Worm (Caenorhabditis elegans) whole organism, young adult: Measurements from ENCODE around the gene srg-41.

Source experiments
- B0261.1 ChIP-seq: sonication (generic microtip); optimal IDR thresholded peaks from 2 replicates; lab custom pipeline; 2016; ENCODE audit warnings: mild to moderate bottlenecking, missing genetic modification characterization, moderate library complexity, missing compliant biosample characterization
- D2030.7 ChIP-seq: fragments of 200-800 bp; sonication (Bioruptor generic); IDR thresholded peaks from 2 replicates; pipeline ENCODE4 v1.3.6; 2022; ENCODE audit warnings: missing genetic modification reagents, missing genetic modification characterization, missing compliant biosample characterization
- F23B12.7 ChIP-seq: sonication (generic microtip); optimal IDR thresholded peaks from 2 replicates; lab custom pipeline; 2017; ENCODE audit warnings: missing genetic modification characterization, mild to moderate bottlenecking, missing compliant biosample characterization, antibody characterized with exemption, moderate library complexity; ENCODE audit not compliant: insufficient read depth
- F49E8.2 ChIP-seq: sonication (generic microtip); optimal IDR thresholded peaks from 3 replicates; lab custom pipeline; 2017; ENCODE audit warnings: missing genetic modification characterization, mild to moderate bottlenecking, missing compliant biosample characterization, antibody characterized with exemption, moderate library complexity; ENCODE audit not compliant: insufficient read depth
- K11D2.4 ChIP-seq: fragments of 200-800 bp; sonication (Bioruptor generic); IDR thresholded peaks from 2 replicates; pipeline ENCODE4 v1.3.6; 2022; ENCODE audit warnings: missing genetic modification reagents, missing genetic modification characterization, missing compliant biosample characterization
- Y53G8AR.9 ChIP-seq: fragments of 200-800 bp; sonication (Bioruptor generic); conservative IDR thresholded peaks from 2 replicates; pipeline ENCODE4 v1.3.6; 2022; ENCODE audit warnings: missing genetic modification reagents, missing genetic modification characterization, missing compliant biosample characterization
- Y56A3A.18 ChIP-seq: fragments of 200-800 bp; sonication (Bioruptor generic); IDR thresholded peaks from 2 replicates; pipeline ENCODE4 v1.3.6; 2022; ENCODE audit warnings: missing genetic modification reagents, missing genetic modification characterization, missing compliant biosample characterization
- akir-1 ChIP-seq: fragments of 200-800 bp; sonication (Bioruptor generic); optimal IDR thresholded peaks from 2 replicates; lab custom pipeline; 2018; ENCODE audit warnings: mild to moderate bottlenecking, missing genetic modification characterization, moderate library complexity, missing compliant biosample characterization
- attf-5 ChIP-seq: fragments of 200-800 bp; sonication (Bioruptor generic); optimal IDR thresholded peaks from 2 replicates; lab custom pipeline; 2018; ENCODE audit warnings: mild to moderate bottlenecking, missing genetic modification characterization, missing compliant biosample characterization
- attf-6 ChIP-seq: fragments of 200-800 bp; sonication (Bioruptor generic); IDR thresholded peaks from 2 replicates; pipeline ENCODE4 v1.3.6; 2022; ENCODE audit warnings: missing genetic modification reagents, missing genetic modification characterization, missing compliant biosample characterization
- cebp-1 ChIP-seq, 2 experiments: fragments of 200-800 bp in 1 of 2; sonication (Bioruptor generic) in 1 of 2; sonication (generic microtip) in 1 of 2; IDR thresholded peaks in 1 of 2; optimal IDR thresholded peaks in 1 of 2; 2 replicates each; pipeline versions ENCODE4 v1.3.6 to Lab custom; 2017 to 2022; ENCODE audit warnings: missing compliant biosample characterization in 2 of 2, missing genetic modification characterization in 2 of 2, mild to moderate bottlenecking in 1 of 2, missing genetic modification reagents in 1 of 2, moderate library complexity in 1 of 2
- chd-7 ChIP-seq: sonication (generic microtip); optimal IDR thresholded peaks from 2 replicates; lab custom pipeline; 2016; ENCODE audit warnings: mild to moderate bottlenecking, missing genetic modification characterization, moderate library complexity, missing compliant biosample characterization
- die-1 ChIP-seq: sonication (generic microtip); optimal IDR thresholded peaks from 2 replicates; lab custom pipeline; 2016; ENCODE audit warnings: missing genotype, mild to moderate bottlenecking, missing genetic modification characterization, missing compliant biosample characterization
- dox-1 ChIP-seq: fragments of 200-800 bp; sonication (Bioruptor generic); IDR thresholded peaks from 2 replicates; pipeline ENCODE4 v1.3.6; 2022; ENCODE audit warnings: missing genetic modification reagents, missing genetic modification characterization, missing compliant biosample characterization
- him-1 ChIP-seq: sonication (generic microtip); optimal IDR thresholded peaks from 2 replicates; lab custom pipeline; 2016; ENCODE audit warnings: missing genotype, missing genetic modification reagents, missing genetic modification characterization, missing compliant biosample characterization
- hmg-1.2 ChIP-seq: fragments of 200-800 bp; sonication (Bioruptor generic); IDR thresholded peaks from 2 replicates; pipeline ENCODE4 v1.3.6; 2022; ENCODE audit warnings: missing genetic modification reagents, missing genetic modification characterization, missing compliant biosample characterization
- hmg-20 ChIP-seq: fragments of 200-800 bp; sonication (Bioruptor generic); IDR thresholded peaks from 2 replicates; pipeline ENCODE4 v1.3.6; 2022; ENCODE audit warnings: missing genetic modification reagents, missing genetic modification characterization, missing compliant biosample characterization
- lin-26 ChIP-seq: fragments of 200-800 bp; sonication (Bioruptor generic); IDR thresholded peaks from 2 replicates; pipeline ENCODE4 v1.3.6; 2022; ENCODE audit warnings: missing genetic modification reagents, missing genetic modification characterization, missing compliant biosample characterization
- lin-40 ChIP-seq: sonication (generic microtip); optimal IDR thresholded peaks from 2 replicates; lab custom pipeline; 2016; ENCODE audit warnings: missing genetic modification characterization, mild to moderate bottlenecking, missing compliant biosample characterization, missing genotype, missing genetic modification reagents
- madf-6 ChIP-seq: fragments of 200-800 bp; sonication (Bioruptor generic); IDR thresholded peaks from 2 replicates; pipeline ENCODE4 v1.3.6; 2022; ENCODE audit warnings: missing genetic modification reagents, missing genetic modification characterization, missing compliant biosample characterization
- mcd-1 ChIP-seq: fragments of 200-800 bp; sonication (Bioruptor generic); IDR thresholded peaks from 2 replicates; pipeline ENCODE4 v1.3.6; 2022; ENCODE audit warnings: missing genetic modification reagents, missing genetic modification characterization, missing compliant biosample characterization
- mel-28 ChIP-seq: sonication (generic microtip); optimal IDR thresholded peaks from 2 replicates; lab custom pipeline; 2016; ENCODE audit warnings: borderline replicate concordance, mild to moderate bottlenecking, missing genetic modification characterization, missing compliant biosample characterization
- nfyb-1 ChIP-seq: fragments of 200-800 bp; sonication (Bioruptor generic); IDR thresholded peaks from 2 replicates; pipeline ENCODE4 v1.3.6; 2022; ENCODE audit warnings: missing genetic modification reagents, missing genetic modification characterization, missing compliant biosample characterization
- nhr-179 ChIP-seq: sonication (generic microtip); optimal IDR thresholded peaks from 2 replicates; lab custom pipeline; 2016; ENCODE audit warnings: mild to moderate bottlenecking, missing genetic modification characterization, missing compliant biosample characterization
- pbrm-1 ChIP-seq: fragments of 200-800 bp; sonication (Bioruptor generic); IDR thresholded peaks from 2 replicates; pipeline ENCODE4 v1.3.6; 2022; ENCODE audit warnings: missing genetic modification reagents, missing genetic modification characterization, missing compliant biosample characterization
- rcor-1 ChIP-seq: fragments of 200-800 bp; sonication (Bioruptor generic); IDR thresholded peaks from 2 replicates; pipeline ENCODE4 v1.3.6; 2022; ENCODE audit warnings: missing genetic modification reagents, missing genetic modification characterization, missing compliant biosample characterization
- repo-1 ChIP-seq: sonication (generic microtip); optimal IDR thresholded peaks from 2 replicates; lab custom pipeline; 2017; ENCODE audit warnings: mild to moderate bottlenecking, missing genetic modification characterization, missing compliant biosample characterization
- rpc-1 ChIP-seq, 2 experiments: fragments of 150-350 bp in 1 of 2; sonication (generic microtip) in 1 of 2; optimal IDR thresholded peaks; 2 replicates each; lab custom pipeline; 2014 to 2018; ENCODE audit warnings: missing biosample characterization in 1 of 2, missing genetic modification characterization in 1 of 2, missing genetic modification reagents in 1 of 2, missing genotype in 1 of 2
- snpc-1.1 ChIP-seq: sonication (generic microtip); optimal IDR thresholded peaks from 2 replicates; lab custom pipeline; 2017; ENCODE audit warnings: missing genetic modification characterization, mild to moderate bottlenecking, missing compliant biosample characterization, antibody characterized with exemption, moderate library complexity, missing genotype, missing genetic modification reagents; ENCODE audit not compliant: insufficient read depth
- snpc-1.3 ChIP-seq: sonication (generic microtip); optimal IDR thresholded peaks from 2 replicates; lab custom pipeline; 2017; ENCODE audit warnings: missing genetic modification characterization, mild to moderate bottlenecking, missing compliant biosample characterization, antibody characterized with exemption, moderate library complexity, missing genotype, missing genetic modification reagents; ENCODE audit not compliant: insufficient read depth
- snpc-3.4 ChIP-seq: sonication (generic microtip); optimal IDR thresholded peaks from 2 replicates; lab custom pipeline; 2017; ENCODE audit warnings: missing genetic modification characterization, mild to moderate bottlenecking, missing compliant biosample characterization, antibody characterized with exemption, moderate library complexity, missing genotype, missing genetic modification reagents
- snpc-4 ChIP-seq, 5 experiments: fragments of 150-350 bp in 1 of 5; sonication (generic microtip) in 4 of 5; optimal IDR thresholded peaks; 2 replicates each; lab custom pipeline; 2014 to 2018; ENCODE audit warnings: missing genetic modification characterization in 5 of 5, missing biosample characterization in 3 of 5, antibody characterized with exemption in 2 of 5, mild to moderate bottlenecking in 2 of 5, missing compliant biosample characterization in 2 of 5, missing genotype in 2 of 5, moderate library complexity in 2 of 5, missing genetic modification reagents in 1 of 5
- tbp1 ChIP-seq: fragments of 200-800 bp; sonication (Bioruptor generic); optimal IDR thresholded peaks from 2 replicates; lab custom pipeline; 2018; ENCODE audit warnings: mild to moderate bottlenecking, missing genetic modification characterization, missing compliant biosample characterization
- tlf-1 ChIP-seq: fragments of 200-800 bp; sonication (Bioruptor generic); optimal IDR thresholded peaks from 2 replicates; lab custom pipeline; 2018; ENCODE audit warnings: mild to moderate bottlenecking, missing genetic modification characterization, missing compliant biosample characterization
- unc-62 ChIP-seq: fragments of 150-350 bp; optimal IDR thresholded peaks from 2 replicates; lab custom pipeline; 2014; ENCODE audit warnings: missing biosample characterization, missing genetic modification reagents, missing genetic modification characterization
- zfh-2 ChIP-seq: fragments of 200-800 bp; sonication (Bioruptor generic); conservative IDR thresholded peaks from 2 replicates; pipeline ENCODE4 v1.3.6; 2022; ENCODE audit warnings: missing genetic modification reagents, missing genetic modification characterization, missing compliant biosample characterization
- ztf-25 ChIP-seq: fragments of 200-800 bp; sonication (Bioruptor generic); IDR thresholded peaks from 2 replicates; pipeline ENCODE4 v1.3.6; 2022; ENCODE audit warnings: missing genetic modification reagents, missing genetic modification characterization, missing compliant biosample characterization
- ztf-28 ChIP-seq: fragments of 200-800 bp; sonication (Bioruptor generic); IDR thresholded peaks from 2 replicates; pipeline ENCODE4 v1.3.6; 2022; ENCODE audit warnings: missing genetic modification reagents, missing genetic modification characterization, missing compliant biosample characterization

The srg-41 gene

ce11 chrV:11174663-11175062 lies 13.0 kb upstream of the srg-41 start:
- TF ChIP-seq chd-7 (tag; lab: Kevin White, UChicago) = peak; percentile 53
- TF ChIP-seq Y56A3A.18 (GFP tag; lab: Robert Waterston, UW) = peak; percentile 66; the same call in 1 of the 2 replicates
- TF ChIP-seq cebp-1 (GFP tag; IDR thresholded peaks at IDR 0.05; lab: Robert Waterston, UW) = no peak
- TF ChIP-seq cebp-1 (tag; optimal IDR thresholded peaks at IDR 0.05; lab: Kevin White, UChicago) = peak; percentile 24
- peak; percentile 15; the same call in 1 of the 2 replicates for TF ChIP-seq D2030.7
- no peak for TF ChIP-seq ztf-25
- TF ChIP-seq K11D2.4 (GFP tag; lab: Robert Waterston, UW) = 0 out of 2 replicates have a peak, but pooled peaks have one; percentile 32
- TF ChIP-seq akir-1 = no peak
- TF ChIP-seq mel-28 = no peak
- TF ChIP-seq snpc-4 (GFP tag; optimal IDR thresholded peaks at IDR 0.05; lab: Kevin White, UChicago) = peak; percentile 76
- peak; percentile 90 to 98 (median 95) for TF ChIP-seq snpc-4 (tag; optimal IDR thresholded peaks at IDR 0.05; lab: Kevin White, UChicago)
- TF ChIP-seq rpc-1 (optimal IDR thresholded peaks at IDR 0.05; lab: Kevin White, UChicago) = peak; percentile 36
- peak; percentile 60 for TF ChIP-seq rpc-1 (tag; optimal IDR thresholded peaks at IDR 0.05; lab: Kevin White, UChicago)
- TF ChIP-seq pbrm-1 (GFP tag; lab: Robert Waterston, UW) = peak; percentile 51; the same call in 1 of the 2 replicates
- TF ChIP-seq attf-6 = peak; percentile 16; the same call in 1 of the 2 replicates
- TF ChIP-seq madf-6 (GFP tag; lab: Robert Waterston, UW) = peak; percentile 35
- TF ChIP-seq lin-40 (tag; lab: Kevin White, UChicago) = peak; percentile 15
- TF ChIP-seq snpc-3.4 (tag; lab: Kevin White, UChicago) = peak; percentile 20
- peak; percentile 18 for TF ChIP-seq attf-5
- TF ChIP-seq lin-26 (GFP tag; lab: Robert Waterston, UW) = peak; percentile 23; the same call in 1 of the 2 replicates
- TF ChIP-seq die-1 (tag; lab: Kevin White, UChicago) = peak; percentile 7
- TF ChIP-seq hmg-1.2 (GFP tag; lab: Robert Waterston, UW) = peak; percentile 51
- peak; percentile 4 for TF ChIP-seq tlf-1
- peak; percentile 49; the same call in 1 of the 2 replicates for TF ChIP-seq mcd-1 (GFP tag; lab: Robert Waterston, UW)
- no peak for TF ChIP-seq F23B12.7 (tag; lab: Kevin White, UChicago)
- TF ChIP-seq zfh-2 (GFP tag; lab: Robert Waterston, UW) = peak; percentile 79
- peak; percentile 92 for TF ChIP-seq snpc-1.1
- TF ChIP-seq tbp1 = peak; percentile 93
- no peak for TF ChIP-seq snpc-1.3 (tag; lab: Kevin White, UChicago)
- TF ChIP-seq unc-62 (GFP tag; lab: Kevin White, UChicago) = no peak
- peak; percentile 69 for TF ChIP-seq him-1 (tag; lab: Kevin White, UChicago)
- peak; percentile 50; the same call in 1 of the 2 replicates for TF ChIP-seq dox-1 (GFP tag; lab: Robert Waterston, UW)
- TF ChIP-seq ztf-28 (GFP tag; lab: Robert Waterston, UW) = no peak
- 0 out of 2 replicates have a peak, but pooled peaks have one; percentile 37 for TF ChIP-seq rcor-1 (GFP tag; lab: Robert Waterston, UW)
- TF ChIP-seq Y53G8AR.9 = 0 out of 2 replicates have a peak, but pooled peaks have one; percentile 30
- TF ChIP-seq hmg-20 (GFP tag; lab: Robert Waterston, UW) = peak; percentile 57
- TF ChIP-seq nfyb-1 (GFP tag; lab: Robert Waterston, UW) = peak; percentile 51; the same call in 1 of the 2 replicates
- TF ChIP-seq nhr-179 = no peak
- TF ChIP-seq F49E8.2 (tag; lab: Kevin White, UChicago) = no peak
- TF ChIP-seq B0261.1 = peak; percentile 74
- peak; percentile 34 for TF ChIP-seq repo-1 (tag; lab: Kevin White, UChicago)
